Fruit fly (Drosophila melanogaster) whole organism, pupa: Measurements from ENCODE around the gene Acsx1R.

Source experiments
- CG10348 ChIP-seq: fragments of 200-800 bp; sonication (Bioruptor generic); IDR thresholded peaks from 2 replicates; pipeline ENCODE4 v1.3.6; 2022; ENCODE audit warnings: missing biosample characterization, missing genetic modification characterization
- CG12605 ChIP-seq: fragments of 200-800 bp; sonication (Bioruptor generic); IDR thresholded peaks from 2 replicates; pipeline ENCODE4 v1.3.6; 2022; ENCODE audit warnings: missing biosample characterization, missing genetic modification characterization
- CG13204 ChIP-seq: fragments of 200-800 bp; sonication (Bioruptor generic); optimal IDR thresholded peaks from 2 replicates; lab custom pipeline; 2018; ENCODE audit warnings: missing biosample characterization, mild to moderate bottlenecking, missing genetic modification characterization, moderate library complexity
- CG14655 ChIP-seq: fragments of 200-800 bp; sonication (Bioruptor generic); optimal IDR thresholded peaks from 3 replicates; lab custom pipeline; 2017; ENCODE audit warnings: mild to moderate bottlenecking, missing biosample characterization, missing genetic modification reagents, missing genetic modification characterization
- CG15710 ChIP-seq: fragments of 200-800 bp; sonication (Bioruptor generic); optimal IDR thresholded peaks from 2 replicates; lab custom pipeline; 2018; ENCODE audit warnings: missing biosample characterization, mild to moderate bottlenecking, missing genetic modification characterization, moderate library complexity
- CG17806 ChIP-seq: fragments of 200-800 bp; sonication (Bioruptor generic); optimal IDR thresholded peaks from 2 replicates; lab custom pipeline; 2018; ENCODE audit warnings: missing biosample characterization, mild to moderate bottlenecking, missing genetic modification characterization, moderate library complexity
- CG32121 ChIP-seq: fragments of 200-800 bp; sonication (Bioruptor generic); IDR thresholded peaks from 2 replicates; pipeline ENCODE4 v1.3.6; 2022; ENCODE audit warnings: missing biosample characterization, missing genetic modification characterization
- CG34367 ChIP-seq: fragments of 200-800 bp; sonication (Bioruptor generic); optimal IDR thresholded peaks from 2 replicates; lab custom pipeline; 2018; ENCODE audit warnings: missing biosample characterization, mild to moderate bottlenecking, missing genetic modification characterization
- CG4496 ChIP-seq: fragments of 200-800 bp; sonication (Bioruptor generic); IDR thresholded peaks from 3 replicates; pipeline ENCODE4 v1.3.6; 2022; ENCODE audit warnings: missing biosample characterization, missing genetic modification characterization
- CG8159 ChIP-seq: fragments of 200-800 bp; sonication (Bioruptor generic); optimal IDR thresholded peaks from 3 replicates; lab custom pipeline; 2018; ENCODE audit warnings: missing biosample characterization, mild to moderate bottlenecking, missing genetic modification characterization, moderate library complexity
- CG8301 ChIP-seq: fragments of 200-800 bp; sonication (Bioruptor generic); optimal IDR thresholded peaks from 2 replicates; lab custom pipeline; 2018; ENCODE audit warnings: missing biosample characterization, mild to moderate bottlenecking, missing genetic modification characterization
- CG9948 ChIP-seq: fragments of 200-800 bp; sonication (Bioruptor generic); optimal IDR thresholded peaks from 2 replicates; lab custom pipeline; 2018; ENCODE audit warnings: missing biosample characterization, mild to moderate bottlenecking, missing genetic modification characterization, moderate library complexity
- D1 ChIP-seq: fragments of 200-800 bp; sonication (Bioruptor generic); optimal IDR thresholded peaks from 2 replicates; lab custom pipeline; 2018; ENCODE audit warnings: missing biosample characterization, mild to moderate bottlenecking, missing genetic modification characterization, moderate library complexity
- EcR ChIP-seq: fragments of 200-800 bp; sonication (Bioruptor generic); optimal IDR thresholded peaks from 3 replicates; lab custom pipeline; 2019; ENCODE audit warnings: missing biosample characterization, missing genetic modification characterization, mild to moderate bottlenecking, moderate library complexity, missing genetic modification reagents
- Ets98B ChIP-seq: fragments of 200-800 bp; sonication (Bioruptor generic); IDR thresholded peaks from 2 replicates; pipeline ENCODE4 v1.3.6; 2022; ENCODE audit warnings: missing biosample characterization, missing genetic modification characterization
- Pif1A ChIP-seq: fragments of 200-800 bp; sonication (Bioruptor generic); optimal IDR thresholded peaks from 3 replicates; lab custom pipeline; 2016; ENCODE audit warnings: missing biosample characterization, missing genetic modification characterization
- Pif1B ChIP-seq: fragments of 200-800 bp; sonication (Bioruptor generic); optimal IDR thresholded peaks from 3 replicates; lab custom pipeline; 2016; ENCODE audit warnings: missing biosample characterization, missing genetic modification characterization
- Snoo ChIP-seq: fragments of 200-800 bp; sonication (Bioruptor generic); optimal IDR thresholded peaks from 3 replicates; lab custom pipeline; 2017; ENCODE audit warnings: missing biosample characterization, mild to moderate bottlenecking, missing genetic modification characterization, inconsistent platforms
- gl ChIP-seq: fragments of 200-800 bp; sonication (Bioruptor generic); optimal IDR thresholded peaks from 2 replicates; lab custom pipeline; 2018; ENCODE audit warnings: missing biosample characterization, mild to moderate bottlenecking, missing genetic modification characterization
- rn ChIP-seq: fragments of 200-800 bp; sonication (Bioruptor generic); IDR thresholded peaks from 2 replicates; pipeline ENCODE4 v1.3.6; 2022; ENCODE audit warnings: missing biosample characterization, missing genetic modification characterization

Gene Acsx1R

DNA sequence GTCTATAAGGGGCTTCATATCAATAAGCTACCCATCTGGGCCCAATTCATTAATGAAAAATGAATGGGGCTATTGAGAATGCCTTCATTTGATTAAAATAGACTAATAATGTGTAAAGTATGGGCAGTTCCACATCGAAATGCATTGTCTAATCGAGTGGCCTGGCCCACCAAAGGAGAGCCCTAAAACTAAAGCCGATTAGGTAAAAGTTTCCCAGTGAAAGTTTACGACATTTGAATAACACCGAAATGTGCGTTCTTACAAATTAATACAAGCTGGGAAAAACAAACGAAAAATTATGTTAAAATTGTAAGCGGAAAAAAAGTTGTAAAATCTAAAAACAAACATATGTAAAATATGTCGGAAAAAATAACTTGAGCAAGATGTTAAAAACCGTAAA lies 27.8 kb upstream of the Acsx1R start:
- no peak for TF ChIP-seq CG10348 (GFP tag; lab: Robert Waterston, UW)
- TF ChIP-seq rn (GFP tag; lab: Robert Waterston, UW) = no peak
- TF ChIP-seq Pif1B (GFP tag; lab: Kevin White, UChicago) = no peak
- no peak for TF ChIP-seq gl (tag; lab: Kevin White, UChicago)
- no peak for TF ChIP-seq D1 (tag; lab: Kevin White, UChicago)
- TF ChIP-seq CG17806 (tag; lab: Kevin White, UChicago) = no peak
- no peak for TF ChIP-seq CG14655 (GFP tag; lab: Kevin White, UChicago)
- TF ChIP-seq CG15710 (tag; lab: Kevin White, UChicago) = no peak
- TF ChIP-seq CG32121 (GFP tag; lab: Robert Waterston, UW) = no peak

dm6 chr3R:19803539-19803938 lies 26.5 kb upstream of the Acsx1R start:
- TF ChIP-seq CG10348 (GFP tag; lab: Robert Waterston, UW) = no peak
- no peak for TF ChIP-seq Pif1B (GFP tag; lab: Kevin White, UChicago)
- TF ChIP-seq CG9948 (tag; lab: Kevin White, UChicago) = no peak
- TF ChIP-seq CG34367 = no peak
- TF ChIP-seq CG15710 (tag; lab: Kevin White, UChicago) = no peak
- TF ChIP-seq Snoo (tag; lab: Kevin White, UChicago) = no peak
- no peak for TF ChIP-seq CG8301
- TF ChIP-seq Pif1A (GFP tag; lab: Kevin White, UChicago) = no peak
- no peak for TF ChIP-seq CG8159
- TF ChIP-seq, all 21 proteins: peak for 0

- TF ChIP-seq CG32121 (GFP tag; lab: Robert Waterston, UW) (no peak), EcR (GFP tag; lab: Kevin White, UChicago) (peak; percentile 44), Pif1B (GFP tag; lab: Kevin White, UChicago) (no peak), CG12605 (peak; percentile 15; the same call in 1 of the 2 replicates), D1 (tag; lab: Kevin White, UChicago) (peak; percentile 2)
These were observed 25.4 kb upstream of the Acsx1R start for dm6 chr3R:19802508-19802907.

dm6 chr3R:19801752-19802151 lies 24.7 kb upstream of the Acsx1R start:
- TF ChIP-seq CG8159 (peak; percentile 9), CG8301 (no peak)

dm6 chr3R:19799614-19800013 lies 22.5 kb upstream of the Acsx1R start:
- TF ChIP-seq CG32121 (GFP tag; lab: Robert Waterston, UW) = no peak
- TF ChIP-seq Pif1A (GFP tag; lab: Kevin White, UChicago) = no peak
- no peak for TF ChIP-seq CG15710 (tag; lab: Kevin White, UChicago)
- TF ChIP-seq CG4496 (GFP tag; lab: Robert Waterston, UW) = no peak

DNA sequence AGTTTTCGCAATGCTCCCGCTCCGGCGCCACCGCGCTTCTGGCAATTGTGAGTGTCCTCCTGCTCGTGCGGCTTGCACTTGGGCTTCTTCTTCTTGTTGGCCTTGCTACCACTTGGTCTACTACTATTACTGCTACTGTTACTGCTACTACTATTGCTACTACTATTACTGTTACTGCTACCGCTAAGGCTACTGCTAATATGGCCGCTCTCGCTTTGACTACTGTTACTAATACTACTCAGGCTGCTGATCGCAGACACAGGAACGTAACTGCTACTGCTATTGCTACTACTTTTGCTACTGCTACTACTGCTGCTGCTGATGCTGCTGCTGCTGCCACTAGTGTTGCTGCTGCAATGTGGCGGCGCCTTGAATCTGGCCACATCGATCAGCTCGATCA lies 19.8 kb upstream of the Acsx1R start:
- TF ChIP-seq gl (tag; lab: Kevin White, UChicago) (no peak), Snoo (tag; lab: Kevin White, UChicago) (no peak), CG17806 (tag; lab: Kevin White, UChicago) (no peak), CG9948 (tag; lab: Kevin White, UChicago) (no peak), CG12605 (no peak), D1 (tag; lab: Kevin White, UChicago) (no peak), Pif1B (GFP tag; lab: Kevin White, UChicago) (no peak), CG14655 (GFP tag; lab: Kevin White, UChicago) (no peak), CG8159 (no peak), CG13204 (GFP tag; lab: Kevin White, UChicago) (no peak), CG15710 (tag; lab: Kevin White, UChicago) (no peak)

DNA sequence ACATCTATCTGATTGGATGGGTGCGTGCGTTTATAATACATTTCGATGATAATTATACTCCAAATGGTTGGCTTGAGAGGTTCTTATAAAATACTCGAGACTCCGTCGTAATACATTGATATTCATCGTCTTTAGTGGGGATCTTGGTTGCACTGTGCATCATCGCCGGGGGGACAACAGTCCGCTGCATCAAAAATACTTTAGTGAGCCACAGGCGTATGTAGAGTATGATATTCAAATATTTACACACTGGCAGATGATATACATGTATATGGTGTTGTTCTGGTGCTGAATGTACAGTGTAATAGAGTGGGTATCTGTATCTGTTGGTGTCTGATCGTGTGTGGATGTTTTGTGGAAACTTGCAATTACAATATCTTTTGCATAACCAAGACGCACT lies 18.3 kb upstream of the Acsx1R start:
- no peak for TF ChIP-seq CG32121 (GFP tag; lab: Robert Waterston, UW)
- TF ChIP-seq EcR (GFP tag; lab: Kevin White, UChicago) = no peak
- no peak for TF ChIP-seq Pif1B (GFP tag; lab: Kevin White, UChicago)
- TF ChIP-seq D1 (tag; lab: Kevin White, UChicago) = no peak
- TF ChIP-seq CG9948 (tag; lab: Kevin White, UChicago) = no peak
- TF ChIP-seq CG4496 (GFP tag; lab: Robert Waterston, UW) = no peak
- TF ChIP-seq rn (GFP tag; lab: Robert Waterston, UW) = no peak
- no peak for TF ChIP-seq Ets98B (GFP tag; lab: Robert Waterston, UW)
- no peak for TF ChIP-seq CG14655 (GFP tag; lab: Kevin White, UChicago)
- no peak for TF ChIP-seq Snoo (tag; lab: Kevin White, UChicago)
- no peak for TF ChIP-seq CG13204 (GFP tag; lab: Kevin White, UChicago)
- no peak for TF ChIP-seq CG15710 (tag; lab: Kevin White, UChicago)
- no peak for TF ChIP-seq CG17806 (tag; lab: Kevin White, UChicago)

DNA sequence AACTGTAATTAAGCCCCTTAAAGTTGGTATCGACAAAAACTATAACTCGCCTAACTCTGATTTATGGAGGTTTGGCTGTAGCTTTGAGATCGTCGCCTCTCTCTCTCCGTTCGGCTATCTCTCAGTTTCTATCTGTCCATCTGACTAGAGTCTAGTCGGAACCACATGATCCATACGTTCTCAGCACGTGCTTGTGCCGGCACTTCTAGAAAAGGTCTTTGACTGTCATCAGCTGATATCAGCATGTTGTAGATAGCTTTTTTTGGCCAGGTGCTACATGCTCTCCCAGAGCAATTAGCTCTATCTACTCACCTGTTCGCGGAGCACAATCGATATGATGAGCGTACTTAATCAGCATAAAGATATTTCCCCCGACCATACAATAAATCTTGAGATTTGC lies 16.6 kb upstream of the Acsx1R start:
- no peak for TF ChIP-seq CG10348 (GFP tag; lab: Robert Waterston, UW)
- TF ChIP-seq EcR (GFP tag; lab: Kevin White, UChicago) = no peak
- no peak for TF ChIP-seq CG15710 (tag; lab: Kevin White, UChicago)
- no peak for TF ChIP-seq CG34367
- TF ChIP-seq Ets98B (GFP tag; lab: Robert Waterston, UW) = no peak
- TF ChIP-seq CG4496 (GFP tag; lab: Robert Waterston, UW) = no peak
- TF ChIP-seq CG17806 (tag; lab: Kevin White, UChicago) = no peak
- TF ChIP-seq gl (tag; lab: Kevin White, UChicago) = no peak
- no peak for TF ChIP-seq Pif1A (GFP tag; lab: Kevin White, UChicago)
- no peak for TF ChIP-seq D1 (tag; lab: Kevin White, UChicago)
- TF ChIP-seq CG8301 = no peak
- no peak for TF ChIP-seq CG9948 (tag; lab: Kevin White, UChicago)
